Worm (Caenorhabditis elegans): ENCODE results near the gene bcc-1.

The bcc-1 gene

DNA sequence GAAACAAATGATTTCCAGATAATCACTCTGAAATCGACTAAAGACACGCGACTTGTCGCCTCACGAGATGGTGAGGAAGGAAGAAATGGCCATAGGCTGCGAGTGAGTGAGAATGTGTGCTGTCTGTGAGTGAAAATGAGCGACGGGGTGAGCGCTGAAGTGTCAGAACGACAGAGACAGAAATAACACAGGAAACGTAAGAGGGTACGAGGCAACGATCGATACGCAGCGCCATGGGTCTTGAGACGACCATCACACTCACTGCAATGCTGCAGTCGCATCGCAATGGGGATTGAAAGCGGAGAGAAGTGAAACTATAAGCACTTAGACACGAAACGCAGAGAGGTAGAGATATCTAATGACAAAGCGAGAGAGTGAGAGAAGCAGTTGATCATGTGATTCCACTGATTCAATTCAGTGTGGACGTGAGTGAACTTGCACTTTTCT, 9.5 kb downstream of the bcc-1 start (continued):
- no peak for TF ChIP-seq ahr-1 (tag; optimal IDR thresholded peaks at IDR 0.05)
- peak; percentile 43 for TF ChIP-seq sdc-2 (tag; optimal IDR thresholded peaks at IDR 0.05)
- TF ChIP-seq zip-5 (tag; optimal IDR thresholded peaks at IDR 0.05), result no peak
- no peak for TF ChIP-seq nhr-11 (tag; optimal IDR thresholded peaks at IDR 0.05)
- peak; percentile 96 for TF ChIP-seq unc-42 (tag; optimal IDR thresholded peaks at IDR 0.05)
- TF ChIP-seq eyg-1 (tag; optimal IDR thresholded peaks at IDR 0.05), result peak; percentile 27
- TF ChIP-seq ceh-45 (GFP tag; IDR thresholded peaks at IDR 0.05), result no peak
- peak; percentile 42 for TF ChIP-seq F13H6.1 (tag; optimal IDR thresholded peaks at IDR 0.05)
- no peak for TF ChIP-seq unc-86 (tag; optimal IDR thresholded peaks at IDR 0.05)
- TF ChIP-seq pha-2 (tag; optimal IDR thresholded peaks at IDR 0.05), result no peak
- TF ChIP-seq ztf-16 (tag; optimal IDR thresholded peaks at IDR 0.05), result peak; percentile 54
- TF ChIP-seq unc-3 (GFP tag; conservative IDR thresholded peaks at IDR 0.05), result no peak
- TF ChIP-seq unc-3 (tag; optimal IDR thresholded peaks at IDR 0.05), result peak; percentile 40
- TF ChIP-seq fkh-10 (GFP tag; optimal IDR thresholded peaks at IDR 0.05), result no peak
- TF ChIP-seq ets-4 (tag; optimal IDR thresholded peaks at IDR 0.05), result peak; percentile 75
- TF ChIP-seq madf-2 (tag; optimal IDR thresholded peaks at IDR 0.05), result peak; percentile 60
- TF ChIP-seq pag-3 (tag; optimal IDR thresholded peaks at IDR 0.05; ENCODE audit: borderline replicate concordance), result no peak

- TF ChIP-seq ceh-31 (tag; optimal IDR thresholded peaks at IDR 0.05) (no peak), npax-4 (tag; optimal IDR thresholded peaks at IDR 0.05) (no peak), dve-1 (tag; optimal IDR thresholded peaks at IDR 0.05) (no peak), syd-9 (tag; optimal IDR thresholded peaks at IDR 0.05) (no peak), hlh-8 (tag; optimal IDR thresholded peaks at IDR 0.05) (no peak), ceh-48 (tag; optimal IDR thresholded peaks at IDR 0.05) (no peak), mec-3 (tag; optimal IDR thresholded peaks at IDR 0.05; ENCODE audit: borderline replicate concordance) (no peak), unc-86 (tag; optimal IDR thresholded peaks at IDR 0.05) (no peak), hlh-30 (tag; optimal IDR thresholded peaks at IDR 0.05; ENCODE audit: insufficient read depth) (no peak), madf-2 (tag; optimal IDR thresholded peaks at IDR 0.05) (no peak), ceh-18 (tag; optimal IDR thresholded peaks at IDR 0.05) (no peak)
Observed at ce11 chrIV:11082153-11082552, 10.2 kb downstream of the bcc-1 start, which contains the start of gene let-70. Gene let-70, minus strand, starts transcription at chrIV:11082253.

DNA sequence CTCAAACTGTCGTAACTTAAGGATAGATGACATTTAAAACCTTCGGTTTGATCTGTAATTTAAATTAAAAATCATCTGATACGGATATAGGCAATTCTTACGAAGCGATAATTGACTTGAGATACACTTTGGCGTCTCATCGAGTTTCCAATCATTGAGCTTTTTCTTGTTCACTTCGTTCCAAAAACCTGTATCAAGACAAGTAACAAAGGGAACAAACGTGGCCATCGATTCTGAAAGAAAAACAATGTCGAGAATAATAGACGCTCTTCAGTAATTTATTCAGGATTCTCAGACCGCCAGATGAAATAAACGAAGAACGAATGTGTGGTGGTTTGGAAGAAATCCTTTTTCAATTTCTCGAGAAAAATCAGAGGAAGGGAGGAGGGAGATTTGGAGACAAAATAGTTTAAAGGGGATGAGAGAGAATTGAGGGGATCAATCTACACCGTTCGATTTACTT, 11.5 kb downstream of the bcc-1 start, which contains the start of gene atg-7:
TSS of gene atg-7 (minus strand) at position 233 of the 463 bp plus-strand sequence.
- TF ChIP-seq ama-1 (optimal IDR thresholded peaks at IDR 0.05) (peak; percentile 26), unc-42 (tag; optimal IDR thresholded peaks at IDR 0.05) (no peak)

DNA sequence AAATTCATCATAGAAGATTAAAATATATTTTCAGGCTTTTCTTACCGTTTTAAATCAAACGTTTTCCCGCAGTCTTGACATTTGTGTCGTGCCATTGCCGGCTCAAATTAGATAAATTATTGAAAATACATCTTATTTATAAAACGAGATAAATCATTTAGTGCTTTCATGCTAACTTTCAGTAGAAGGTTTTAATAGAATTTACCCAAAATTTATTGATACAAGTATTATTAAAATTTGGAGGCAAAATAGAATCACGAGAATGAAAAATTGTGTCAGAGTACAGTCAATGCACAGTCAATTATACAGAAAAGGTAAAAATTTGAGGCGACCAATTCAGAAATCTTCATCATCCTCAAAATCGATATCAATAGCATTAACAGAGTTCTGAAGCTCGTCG, 13.9 kb downstream of the bcc-1 start, which contains the start of gene Y5F2A.4:
TSS of gene Y5F2A.4 (minus strand) at position 101 of the 400 bp plus-strand sequence.
- no peak for TF ChIP-seq nhr-11 (tag; optimal IDR thresholded peaks at IDR 0.05)
- no peak for TF ChIP-seq F13H6.1 (tag; optimal IDR thresholded peaks at IDR 0.05)
- TF ChIP-seq fkh-10 (GFP tag; optimal IDR thresholded peaks at IDR 0.05), result no peak
- no peak for TF ChIP-seq unc-3 (GFP tag; conservative IDR thresholded peaks at IDR 0.05)
- TF ChIP-seq unc-3 (tag; optimal IDR thresholded peaks at IDR 0.05), result no peak
- TF ChIP-seq pha-4 (tag; optimal IDR thresholded peaks at IDR 0.05), result no peak
- no peak for TF ChIP-seq sox-2 (GFP tag; IDR thresholded peaks at IDR 0.05)

DNA sequence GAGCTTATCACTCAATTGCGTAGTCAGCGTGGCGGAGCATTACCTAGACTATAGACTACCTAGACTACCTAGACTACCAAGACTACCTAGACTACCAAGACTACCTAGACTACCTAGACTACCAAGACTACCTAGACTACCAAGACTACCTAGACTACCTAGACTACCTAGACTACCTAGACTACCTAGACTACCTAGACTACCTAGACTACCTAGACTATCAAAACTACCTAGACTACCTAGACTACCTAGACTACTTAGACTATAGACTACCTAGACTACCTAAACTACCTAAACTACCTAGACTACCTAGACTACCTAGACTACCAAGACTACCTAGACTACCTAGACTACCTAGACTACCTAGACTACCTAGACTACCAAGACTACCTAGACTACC, 21.5 kb downstream of the bcc-1 start:
- peak; percentile 30 for TF ChIP-seq npax-4 (tag; optimal IDR thresholded peaks at IDR 0.05)
- TF ChIP-seq hlh-13 (GFP tag; optimal IDR thresholded peaks at IDR 0.05), result peak; percentile 72
- peak; percentile 46 for TF ChIP-seq lin-11 (tag; optimal IDR thresholded peaks at IDR 0.05)
- TF ChIP-seq madf-2 (tag; optimal IDR thresholded peaks at IDR 0.05), result peak; percentile 57
- peak; percentile 45 for TF ChIP-seq che-1 (tag; optimal IDR thresholded peaks at IDR 0.05)
- peak; percentile 29 for TF ChIP-seq ztf-16 (tag; optimal IDR thresholded peaks at IDR 0.05)
- TF ChIP-seq dmd-4 (tag; optimal IDR thresholded peaks at IDR 0.05; ENCODE audit: borderline replicate concordance), result peak; percentile 70
- peak; percentile 42 for TF ChIP-seq pat-9 (tag; optimal IDR thresholded peaks at IDR 0.05)

Measured in whole organism, late embryonic.